Fruit fly (Drosophila melanogaster): ENCODE measurements around the gene Tif-IA.

The Tif-IA gene

dm6 chr2L:22249570-22250274, at the start of gene Tif-IA:
Gene Tif-IA (plus strand): TSS chr2L:22249876.
- TF ChIP-seq Dll (GFP tag; IDR thresholded peaks at IDR 0.05; ENCODE audit: partially characterized antibody) (no peak), CG9932 (GFP tag; IDR thresholded peaks at IDR 0.05) (no peak), CG10959 (GFP tag; IDR thresholded peaks at IDR 0.05) (no peak), CG4424 (GFP tag; optimal IDR thresholded peaks at IDR 0.05) (no peak), al (GFP tag; IDR thresholded peaks at IDR 0.05) (no peak), CG12942 (GFP tag; optimal IDR thresholded peaks at IDR 0.05) (no peak), CG3065 (GFP tag; optimal IDR thresholded peaks at IDR 0.05) (no peak), MBD-R2 (GFP tag; IDR thresholded peaks at IDR 0.05) (no peak), crol (GFP tag; IDR thresholded peaks at IDR 0.05) (no peak), phol (tag; optimal IDR thresholded peaks at IDR 0.05) (peak; percentile 75), az2 (GFP tag; optimal IDR thresholded peaks at IDR 0.05) (no peak), YL-1 (GFP tag; optimal IDR thresholded peaks at IDR 0.05) (peak; percentile 8), CG10366 (GFP tag; IDR thresholded peaks at IDR 0.05) (no peak), CG7357 (GFP tag; IDR thresholded peaks at IDR 0.05) (peak; percentile 81), Dfd (GFP tag; optimal IDR thresholded peaks at IDR 0.05) (no peak), ems (GFP tag; optimal IDR thresholded peaks at IDR 0.05) (no peak), Sry-δ (GFP tag; optimal IDR thresholded peaks at IDR 0.05) (peak; percentile 1), slbo (GFP tag; IDR thresholded peaks at IDR 0.05) (no peak), row (GFP tag; IDR thresholded peaks at IDR 0.05) (peak; percentile 70), gfzf (GFP tag; optimal IDR thresholded peaks at IDR 0.05) (peak; percentile 56), CG7556 (GFP tag; optimal IDR thresholded peaks at IDR 0.05) (no peak), CG1603 (tag; optimal IDR thresholded peaks at IDR 0.05) (peak; percentile 81), Fer1 (GFP tag; optimal IDR thresholded peaks at IDR 0.05) (no peak), gem (tag; optimal IDR thresholded peaks at IDR 0.05) (peak; percentile 20), Bdp1 (GFP tag; optimal IDR thresholded peaks at IDR 0.05) (no peak), Lhr (GFP tag; optimal IDR thresholded peaks at IDR 0.05) (peak; percentile 49), insv (GFP tag; optimal IDR thresholded peaks at IDR 0.05) (no peak), CG1024 (GFP tag; IDR thresholded peaks at IDR 0.05) (peak; percentile 96), sens (GFP tag) (peak; percentile 7), CG7839 (tag; optimal IDR thresholded peaks at IDR 0.05) (no peak), ssp (GFP tag; IDR thresholded peaks at IDR 0.05) (peak; percentile 97), CG31224 (GFP tag; IDR thresholded peaks at IDR 0.05) (no peak), CG30403 (GFP tag; optimal IDR thresholded peaks at IDR 0.05) (no peak), Nf-YB (GFP tag; optimal IDR thresholded peaks at IDR 0.05) (no peak), CrebB (tag; optimal IDR thresholded peaks at IDR 0.05) (no peak), HLH54F (GFP tag; optimal IDR thresholded peaks at IDR 0.05) (no peak), CG12659 (GFP tag; optimal IDR thresholded peaks at IDR 0.05) (peak; percentile 21), CG13624 (GFP tag; optimal IDR thresholded peaks at IDR 0.05) (no peak), zen (tag; optimal IDR thresholded peaks at IDR 0.05) (peak; percentile 18), pfk (GFP tag; optimal IDR thresholded peaks at IDR 0.05) (no peak), CG4360 (GFP tag; IDR thresholded peaks at IDR 0.05) (no peak), CG30020 (tag; optimal IDR thresholded peaks at IDR 0.05) (peak; percentile 98), CG17802 (tag; optimal IDR thresholded peaks at IDR 0.05) (peak; percentile 86), Sox100B (GFP tag; optimal IDR thresholded peaks at IDR 0.05) (no peak), CG10274 (GFP tag; optimal IDR thresholded peaks at IDR 0.05) (no peak), MTF-1 (GFP tag; optimal IDR thresholded peaks at IDR 0.05; ENCODE audit: borderline replicate concordance) (no peak), CG2120 (GFP tag; optimal IDR thresholded peaks at IDR 0.05) (no peak), Lim3 (GFP tag; IDR thresholded peaks at IDR 0.05) (no peak), prd (optimal IDR thresholded peaks at IDR 0.05) (no peak), prd (GFP tag; IDR thresholded peaks at IDR 0.05) (no peak), Dip3 (GFP tag; optimal IDR thresholded peaks at IDR 0.05) (no peak)
